Fruit fly (Drosophila melanogaster) whole organism, wandering third instar larva: ENCODE data around the gene CG44044.

ENCODE experiments used
- CG9705 ChIP-seq: fragments of 200-800 bp; sonication (Bioruptor generic); optimal IDR thresholded peaks from 2 replicates; lab custom pipeline; 2018; ENCODE audit warnings: missing biosample characterization, mild to moderate bottlenecking, missing genetic modification characterization
- br ChIP-seq: fragments of 200-800 bp; sonication (Bioruptor generic); optimal IDR thresholded peaks from 2 replicates; lab custom pipeline; 2016; ENCODE audit warnings: missing biosample characterization, missing genetic modification characterization
- h ChIP-seq: fragments of 200-800 bp; sonication (Bioruptor generic); optimal IDR thresholded peaks from 3 replicates; lab custom pipeline; 2016; ENCODE audit warnings: missing biosample characterization, mild to moderate bottlenecking, missing genetic modification characterization
- pan ChIP-seq: fragments of >200 bp; optimal IDR thresholded peaks from 2 replicates; lab custom pipeline; 2017
- woc ChIP-seq: sonication (Bioruptor generic); optimal IDR thresholded peaks from 2 replicates; lab custom pipeline; 2016; ENCODE audit warnings: missing biosample characterization, mild to moderate bottlenecking, missing genetic modification characterization

DNA sequence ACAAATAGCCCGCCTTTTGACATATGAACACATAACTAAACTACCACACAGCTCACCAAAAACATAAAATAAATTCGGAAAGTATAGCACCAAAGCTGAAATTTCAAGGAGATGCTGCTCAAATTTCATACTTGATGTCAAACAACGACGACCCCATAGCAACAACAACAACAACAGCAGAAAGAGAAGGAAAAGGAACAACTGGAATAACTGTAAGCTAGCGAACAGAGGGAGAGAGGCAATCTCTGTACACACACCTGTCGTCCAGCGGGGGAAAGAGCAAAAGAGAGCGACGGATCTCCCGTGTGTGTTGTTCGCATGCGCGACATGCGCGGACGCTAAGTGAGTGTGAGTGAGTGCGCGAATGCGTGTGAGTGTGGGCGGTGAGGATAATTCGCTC lies 47.1 kb upstream of the CG44044 start:
- no peak for TF ChIP-seq h (GFP tag; lab: Kevin White, UChicago)
- TF ChIP-seq pan, result no peak
- TF ChIP-seq CG9705 (GFP tag; lab: Kevin White, UChicago), result no peak
- TF ChIP-seq woc (GFP tag; lab: Kevin White, UChicago), result no peak
- no peak for TF ChIP-seq br (GFP tag; lab: Kevin White, UChicago)
